Worm (Caenorhabditis elegans): ENCODE data around the gene hpo-6.

The hpo-6 gene

ce11 chrIV:1613592-1613991, 51.6 kb downstream of the hpo-6 start, which contains the start of gene nhr-122 (continued):
- no peak for TF ChIP-seq ceh-63 (GFP tag; optimal IDR thresholded peaks at IDR 0.05)
- TF ChIP-seq jun-1 (tag; optimal IDR thresholded peaks at IDR 0.05) = no peak
- peak in 1 of 2 experiments; percentile 19 for TF ChIP-seq lin-35 (GFP tag; optimal IDR thresholded peaks at IDR 0.05)
- no peak for TF ChIP-seq Y116A8C.19 (tag; optimal IDR thresholded peaks at IDR 0.05; ENCODE audit: borderline replicate concordance)
- TF ChIP-seq blmp-1 (tag; optimal IDR thresholded peaks at IDR 0.05) = peak; percentile 47

Measured in whole organism, L1 larva.